Worm (Caenorhabditis elegans) whole organism, L2 larva: ENCODE data around the gene B0513.90.

Experiments
- fos-1 ChIP-seq: fragments of 150-350 bp; optimal IDR thresholded peaks from 2 replicates; lab custom pipeline; 2014; ENCODE audit warnings: missing biosample characterization, missing genetic modification characterization
- lin-13 ChIP-seq: fragments of 150-350 bp; optimal IDR thresholded peaks from 2 replicates; lab custom pipeline; 2014; ENCODE audit warnings: missing biosample characterization, missing genetic modification reagents, missing genetic modification characterization
- lsy-2 ChIP-seq, 2 experiments: fragments of 150-350 bp in 1 of 2; sonication (generic microtip) in 1 of 2; optimal IDR thresholded peaks; 2 replicates each; lab custom pipeline; 2014 to 2017; ENCODE audit warnings: missing biosample characterization in 2 of 2, missing genetic modification characterization in 2 of 2
- nhr-11 ChIP-seq: fragments of 150-350 bp; optimal IDR thresholded peaks from 2 replicates; lab custom pipeline; 2014; ENCODE audit warnings: missing biosample characterization, missing genetic modification characterization
- peb-1 ChIP-seq: fragments of 150-350 bp; optimal IDR thresholded peaks from 2 replicates; lab custom pipeline; 2014; ENCODE audit warnings: missing biosample characterization, missing genetic modification characterization

- TF ChIP-seq lin-13 (GFP tag; lab: Kevin White, UChicago), result no peak
- no peak for TF ChIP-seq nhr-11
- no peak for TF ChIP-seq peb-1
- TF ChIP-seq lsy-2 (tag; optimal IDR thresholded peaks at IDR 0.05; lab: Kevin White, UChicago), result peak; percentile 6 to 73
- TF ChIP-seq fos-1, result no peak
Observed at ce11 chrIV:13877707-13878106, 10.9 kb downstream of the B0513.90 start.
